Worm (Caenorhabditis elegans) whole organism, young adult: Measurements from ENCODE around the gene D2024.18.

Source experiments
- B0019.2 ChIP-seq: fragments of 200-800 bp; sonication (Bioruptor generic); conservative IDR thresholded peaks from 2 replicates; pipeline ENCODE4 v1.3.6; 2022; ENCODE audit warnings: missing genetic modification reagents, missing genetic modification characterization, missing compliant biosample characterization
- B0336.3 ChIP-seq: fragments of 200-800 bp; sonication (Bioruptor generic); IDR thresholded peaks from 2 replicates; pipeline ENCODE4 v1.3.6; 2022; ENCODE audit warnings: missing genetic modification characterization, missing compliant biosample characterization
- C06A6.2 ChIP-seq: fragments of 200-800 bp; sonication (Bioruptor generic); conservative IDR thresholded peaks from 2 replicates; pipeline ENCODE4 v1.3.6; 2022; ENCODE audit warnings: missing genetic modification characterization, missing compliant biosample characterization
- C17E4.6 ChIP-seq: fragments of 200-800 bp; sonication (Bioruptor generic); IDR thresholded peaks from 2 replicates; pipeline ENCODE4 v1.3.6; 2022; ENCODE audit warnings: missing genetic modification reagents, missing genetic modification characterization, missing compliant biosample characterization
- F10E7.11 ChIP-seq: sonication (generic microtip); optimal IDR thresholded peaks from 2 replicates; lab custom pipeline; 2017; ENCODE audit warnings: mild to moderate bottlenecking, missing genetic modification characterization, moderate library complexity, missing compliant biosample characterization
- F37B4.10 ChIP-seq: fragments of 200-800 bp; sonication (Bioruptor generic); IDR thresholded peaks from 2 replicates; pipeline ENCODE4 v1.3.6; 2022; ENCODE audit warnings: missing genetic modification characterization, missing compliant biosample characterization
- F57C9.4 ChIP-seq: sonication (generic microtip); optimal IDR thresholded peaks from 2 replicates; lab custom pipeline; 2017; ENCODE audit warnings: mild to moderate bottlenecking, missing genetic modification characterization, missing compliant biosample characterization
- K11D2.4 ChIP-seq: fragments of 200-800 bp; sonication (Bioruptor generic); IDR thresholded peaks from 2 replicates; pipeline ENCODE4 v1.3.6; 2022; ENCODE audit warnings: missing genetic modification reagents, missing genetic modification characterization, missing compliant biosample characterization
- K12H6.12 ChIP-seq: fragments of 200-800 bp; sonication (Bioruptor generic); optimal IDR thresholded peaks from 2 replicates; lab custom pipeline; 2018; ENCODE audit warnings: mild to moderate bottlenecking, missing genetic modification characterization, missing compliant biosample characterization
- Y53G8AR.9 ChIP-seq: fragments of 200-800 bp; sonication (Bioruptor generic); conservative IDR thresholded peaks from 2 replicates; pipeline ENCODE4 v1.3.6; 2022; ENCODE audit warnings: missing genetic modification reagents, missing genetic modification characterization, missing compliant biosample characterization
- Y67H2A.10 ChIP-seq: fragments of 200-800 bp; sonication (Bioruptor generic); conservative IDR thresholded peaks from 2 replicates; pipeline ENCODE4 v1.3.6; 2022; ENCODE audit warnings: missing genetic modification reagents, missing genetic modification characterization, missing compliant biosample characterization
- Y79H2A.3 ChIP-seq: fragments of 200-800 bp; sonication (Bioruptor generic); conservative IDR thresholded peaks from 2 replicates; pipeline ENCODE4 v1.3.6; 2022; ENCODE audit warnings: missing genetic modification reagents, missing genetic modification characterization, missing compliant biosample characterization
- Y95B8A.8 ChIP-seq: fragments of 200-800 bp; sonication (Bioruptor generic); IDR thresholded peaks from 2 replicates; pipeline ENCODE4 v1.3.6; 2022; ENCODE audit warnings: missing genetic modification reagents, missing genetic modification characterization, missing compliant biosample characterization
- aptf-3 ChIP-seq: fragments of 200-800 bp; sonication (Bioruptor generic); IDR thresholded peaks from 2 replicates; pipeline ENCODE4 v1.3.6; 2022; ENCODE audit warnings: missing genetic modification characterization, missing compliant biosample characterization
- atf-7 ChIP-seq: sonication (generic microtip); optimal IDR thresholded peaks from 2 replicates; lab custom pipeline; 2017; ENCODE audit warnings: mild to moderate bottlenecking, missing genetic modification characterization, missing compliant biosample characterization
- bed-1 ChIP-seq: fragments of 200-800 bp; sonication (Bioruptor generic); IDR thresholded peaks from 2 replicates; pipeline ENCODE4 v1.3.6; 2022; ENCODE audit warnings: missing genetic modification reagents, missing genetic modification characterization, missing compliant biosample characterization
- cebp-2 ChIP-seq: fragments of 200-800 bp; sonication (Bioruptor generic); IDR thresholded peaks from 2 replicates; pipeline ENCODE4 v1.3.6; 2022; ENCODE audit warnings: missing genetic modification characterization, missing compliant biosample characterization
- ceh-100 ChIP-seq: fragments of 200-800 bp; sonication (Bioruptor generic); IDR thresholded peaks from 2 replicates; pipeline ENCODE4 v1.3.6; 2022; ENCODE audit warnings: missing genetic modification reagents, missing genetic modification characterization, missing compliant biosample characterization
- ceh-27 ChIP-seq: fragments of 200-800 bp; sonication (Bioruptor generic); optimal IDR thresholded peaks from 2 replicates; lab custom pipeline; 2018; ENCODE audit warnings: mild to moderate bottlenecking, missing genetic modification characterization, moderate library complexity, missing compliant biosample characterization
- ceh-91 ChIP-seq: fragments of 200-800 bp; sonication (Bioruptor generic); IDR thresholded peaks from 2 replicates; pipeline ENCODE4 v1.3.6; 2022; ENCODE audit warnings: missing genetic modification reagents, missing genetic modification characterization, missing compliant biosample characterization
- dox-1 ChIP-seq: fragments of 200-800 bp; sonication (Bioruptor generic); IDR thresholded peaks from 2 replicates; pipeline ENCODE4 v1.3.6; 2022; ENCODE audit warnings: missing genetic modification reagents, missing genetic modification characterization, missing compliant biosample characterization
- dpl-1 ChIP-seq: fragments of 150-350 bp; optimal IDR thresholded peaks from 2 replicates; lab custom pipeline; 2014; ENCODE audit warnings: missing biosample characterization, missing genetic modification reagents, missing genetic modification characterization
- egl-44 ChIP-seq: fragments of 200-800 bp; sonication (Bioruptor generic); IDR thresholded peaks from 2 replicates; pipeline ENCODE4 v1.3.6; 2022; ENCODE audit warnings: missing genetic modification reagents, missing genetic modification characterization, missing compliant biosample characterization
- fkh-3 ChIP-seq: sonication (generic microtip); optimal IDR thresholded peaks from 2 replicates; lab custom pipeline; 2016; ENCODE audit warnings: mild to moderate bottlenecking, missing genetic modification characterization, missing compliant biosample characterization
- him-1 ChIP-seq: sonication (generic microtip); optimal IDR thresholded peaks from 2 replicates; lab custom pipeline; 2016; ENCODE audit warnings: missing genotype, missing genetic modification reagents, missing genetic modification characterization, missing compliant biosample characterization
- hrde-1 ChIP-seq: sonication (generic microtip); optimal IDR thresholded peaks from 2 replicates; lab custom pipeline; 2016; ENCODE audit warnings: missing genetic modification characterization, mild to moderate bottlenecking, missing compliant biosample characterization, moderate library complexity, missing genotype, missing genetic modification reagents, borderline replicate concordance
- hsf-1 ChIP-seq: fragments of 200-800 bp; sonication (Bioruptor generic); IDR thresholded peaks from 2 replicates; pipeline ENCODE4 v1.3.6; 2022; ENCODE audit warnings: missing genetic modification reagents, missing genetic modification characterization, missing compliant biosample characterization
- lsl-1 ChIP-seq: fragments of 200-800 bp; sonication (Bioruptor generic); optimal IDR thresholded peaks from 2 replicates; lab custom pipeline; 2018; ENCODE audit warnings: mild to moderate bottlenecking, missing genetic modification characterization, moderate library complexity, missing compliant biosample characterization
- madf-6 ChIP-seq: fragments of 200-800 bp; sonication (Bioruptor generic); IDR thresholded peaks from 2 replicates; pipeline ENCODE4 v1.3.6; 2022; ENCODE audit warnings: missing genetic modification reagents, missing genetic modification characterization, missing compliant biosample characterization
- mxl-1 ChIP-seq: sonication (generic microtip); optimal IDR thresholded peaks from 2 replicates; lab custom pipeline; 2016; ENCODE audit warnings: missing genetic modification characterization, missing compliant biosample characterization
- nfyb-1 ChIP-seq: fragments of 200-800 bp; sonication (Bioruptor generic); IDR thresholded peaks from 2 replicates; pipeline ENCODE4 v1.3.6; 2022; ENCODE audit warnings: missing genetic modification reagents, missing genetic modification characterization, missing compliant biosample characterization
- nhr-120 ChIP-seq: fragments of 200-800 bp; sonication (Bioruptor generic); IDR thresholded peaks from 2 replicates; pipeline ENCODE4 v1.3.6; 2022; ENCODE audit warnings: missing genetic modification characterization, missing compliant biosample characterization
- pha-4 ChIP-seq: fragments of 150-350 bp; sonication (generic microtip); optimal IDR thresholded peaks from 2 replicates; lab custom pipeline; 2014; ENCODE audit warnings: missing biosample characterization, missing genetic modification reagents, missing genetic modification characterization
- rcor-1 ChIP-seq: fragments of 200-800 bp; sonication (Bioruptor generic); IDR thresholded peaks from 2 replicates; pipeline ENCODE4 v1.3.6; 2022; ENCODE audit warnings: missing genetic modification reagents, missing genetic modification characterization, missing compliant biosample characterization
- repo-1 ChIP-seq: sonication (generic microtip); optimal IDR thresholded peaks from 2 replicates; lab custom pipeline; 2017; ENCODE audit warnings: mild to moderate bottlenecking, missing genetic modification characterization, missing compliant biosample characterization
- sea-2 ChIP-seq: fragments of 200-800 bp; sonication (Bioruptor generic); IDR thresholded peaks from 2 replicates; pipeline ENCODE4 v1.3.6; 2022; ENCODE audit warnings: missing genetic modification characterization, missing compliant biosample characterization
- tbx-9 ChIP-seq: sonication (generic microtip); optimal IDR thresholded peaks from 2 replicates; lab custom pipeline; 2016; ENCODE audit warnings: borderline replicate concordance, missing genetic modification characterization, inconsistent platforms, missing compliant biosample characterization
- xnd-1 ChIP-seq: sonication (generic microtip); optimal IDR thresholded peaks from 2 replicates; lab custom pipeline; 2016; ENCODE audit warnings: missing genotype, missing genetic modification reagents, missing genetic modification characterization, missing compliant biosample characterization
- zfh-2 ChIP-seq: fragments of 200-800 bp; sonication (Bioruptor generic); conservative IDR thresholded peaks from 2 replicates; pipeline ENCODE4 v1.3.6; 2022; ENCODE audit warnings: missing genetic modification reagents, missing genetic modification characterization, missing compliant biosample characterization
- ztf-25 ChIP-seq: fragments of 200-800 bp; sonication (Bioruptor generic); IDR thresholded peaks from 2 replicates; pipeline ENCODE4 v1.3.6; 2022; ENCODE audit warnings: missing genetic modification reagents, missing genetic modification characterization, missing compliant biosample characterization

Gene D2024.18

DNA sequence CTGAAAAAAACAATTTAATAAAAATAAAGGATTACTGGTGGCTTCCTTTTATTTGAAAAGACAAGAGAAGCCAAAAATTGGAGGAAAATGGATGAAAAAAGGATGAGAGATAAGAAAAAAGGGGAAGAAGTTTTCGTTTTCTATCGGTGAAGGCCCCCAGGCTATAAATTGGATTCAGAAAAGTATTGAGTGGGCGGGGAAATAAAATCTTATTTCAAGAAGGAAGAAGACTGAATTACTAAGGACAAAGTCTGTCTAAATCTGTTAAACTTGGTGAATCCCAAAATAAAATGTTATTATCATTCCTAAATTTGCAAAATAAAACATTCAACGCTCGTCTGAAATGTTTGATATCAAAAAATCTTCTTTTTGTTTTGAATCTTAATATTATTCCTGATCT, 28.2 kb upstream of the D2024.18 start:
- TF ChIP-seq C06A6.2 (GFP tag; lab: Robert Waterston, UW) (no peak), sea-2 (GFP tag; lab: Robert Waterston, UW) (no peak), Y53G8AR.9 (GFP tag; lab: Robert Waterston, UW) (no peak), Y79H2A.3 (GFP tag; lab: Robert Waterston, UW) (no peak), egl-44 (GFP tag; lab: Robert Waterston, UW) (no peak), rcor-1 (GFP tag; lab: Robert Waterston, UW) (no peak), ceh-27 (GFP tag; lab: Kevin White, UChicago) (no peak), ceh-100 (GFP tag; lab: Robert Waterston, UW) (no peak), C17E4.6 (GFP tag; lab: Robert Waterston, UW) (no peak), cebp-2 (no peak), tbx-9 (no peak), repo-1 (no peak), mxl-1 (tag; lab: Kevin White, UChicago) (no peak), xnd-1 (tag; lab: Kevin White, UChicago) (no peak), dox-1 (GFP tag; lab: Robert Waterston, UW) (no peak), pha-4 (tag; lab: Kevin White, UChicago) (no peak), hsf-1 (GFP tag; lab: Robert Waterston, UW) (no peak), B0336.3 (GFP tag; lab: Robert Waterston, UW) (no peak)

DNA sequence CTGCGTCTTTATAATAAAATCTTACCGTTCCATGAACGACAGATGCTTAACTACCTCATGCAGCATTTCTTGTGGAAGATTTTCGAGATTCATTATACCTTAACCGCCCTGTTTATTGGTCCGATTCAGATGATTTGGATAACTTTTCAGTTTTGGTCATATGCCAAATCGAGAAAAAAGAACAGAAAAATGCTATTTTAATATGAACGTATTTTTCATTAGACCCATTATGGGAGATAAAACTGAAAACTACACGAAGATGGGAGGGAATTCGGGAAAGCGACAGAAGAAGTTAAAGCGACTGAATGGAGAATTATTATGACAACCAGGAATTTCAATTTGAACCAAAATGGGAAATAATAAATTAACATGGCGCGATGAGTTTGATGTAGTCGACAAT, 23.2 kb upstream of the D2024.18 start, which contains the start of gene R13A1.10:
Gene R13A1.10, minus strand, starts transcription at position 101 of the 400 bp plus-strand sequence.
- TF ChIP-seq hrde-1 (tag; lab: Kevin White, UChicago) (no peak), nhr-120 (GFP tag; lab: Robert Waterston, UW) (no peak), him-1 (tag; lab: Kevin White, UChicago) (no peak), aptf-3 (GFP tag; lab: Robert Waterston, UW) (no peak), dox-1 (GFP tag; lab: Robert Waterston, UW) (no peak), F10E7.11 (tag; lab: Kevin White, UChicago) (no peak), zfh-2 (no peak), K11D2.4 (GFP tag; lab: Robert Waterston, UW) (no peak), K12H6.12 (tag; lab: Kevin White, UChicago) (no peak), madf-6 (GFP tag; lab: Robert Waterston, UW) (no peak), C17E4.6 (GFP tag; lab: Robert Waterston, UW) (no peak), Y67H2A.10 (GFP tag; lab: Robert Waterston, UW) (no peak), atf-7 (no peak), fkh-3 (tag; lab: Kevin White, UChicago) (no peak), Y95B8A.8 (GFP tag; lab: Robert Waterston, UW) (no peak)

DNA sequence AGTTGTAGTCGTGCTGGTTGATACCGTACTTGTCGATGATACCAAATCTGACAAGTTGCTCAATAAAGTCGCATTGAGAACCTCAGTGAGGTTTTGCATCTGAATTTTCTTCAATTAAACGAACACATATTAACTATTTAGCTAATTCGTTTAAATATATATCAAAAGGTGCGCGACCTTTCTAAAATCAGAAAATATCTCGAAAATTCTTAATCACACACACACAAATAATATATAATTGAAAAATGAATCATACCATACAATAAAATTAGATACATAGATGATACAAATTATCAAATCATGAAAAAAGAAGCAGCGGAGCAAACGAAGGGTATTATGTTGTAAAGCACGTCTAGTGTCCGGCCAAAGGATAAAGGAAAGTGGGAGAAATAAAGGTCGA, 22.1 kb upstream of the D2024.18 start, which contains the start of gene D2024.5:
Gene D2024.5, minus strand, starts transcription at position 101 of the 400 bp plus-strand sequence.
- no peak for TF ChIP-seq rcor-1 (GFP tag; lab: Robert Waterston, UW)
- TF ChIP-seq lsl-1 (GFP tag; lab: Kevin White, UChicago) = no peak
- no peak for TF ChIP-seq ceh-91 (GFP tag; lab: Robert Waterston, UW)
- no peak for TF ChIP-seq bed-1 (GFP tag; lab: Robert Waterston, UW)
- TF ChIP-seq F37B4.10 (GFP tag; lab: Robert Waterston, UW) = no peak
- TF ChIP-seq nfyb-1 = no peak
- TF ChIP-seq B0019.2 (GFP tag; lab: Robert Waterston, UW) = no peak
- TF ChIP-seq aptf-3 (GFP tag; lab: Robert Waterston, UW) = no peak
- no peak for TF ChIP-seq F57C9.4 (tag; lab: Kevin White, UChicago)
- TF ChIP-seq ztf-25 (GFP tag; lab: Robert Waterston, UW) = no peak
- TF ChIP-seq dpl-1 (GFP tag; lab: Kevin White, UChicago) = no peak
- TF ChIP-seq pha-4 (tag; lab: Kevin White, UChicago) = no peak
